Worm (Caenorhabditis elegans) whole organism, L3 larva: ENCODE results near the gene cept-2.

Experiments
- ceh-9 ChIP-seq: sonication (generic microtip); optimal IDR thresholded peaks from 2 replicates; lab custom pipeline; 2018; ENCODE audit warnings: missing biosample characterization, missing genetic modification characterization
- lin-15B ChIP-seq: fragments of 150-350 bp; optimal IDR thresholded peaks from 2 replicates; lab custom pipeline; 2014; ENCODE audit warnings: missing biosample characterization, missing genetic modification characterization
- lin-39 ChIP-seq: fragments of 150-350 bp; optimal IDR thresholded peaks from 2 replicates; lab custom pipeline; 2018; ENCODE audit warnings: missing biosample characterization, missing genetic modification reagents, missing genetic modification characterization
- nfya-1 ChIP-seq: sonication (generic microtip); optimal IDR thresholded peaks from 2 replicates; lab custom pipeline; 2017; ENCODE audit warnings: missing genetic modification characterization, mild to moderate bottlenecking, missing compliant biosample characterization, antibody characterized with exemption, moderate library complexity; ENCODE audit not compliant: insufficient read depth
- nhr-237 ChIP-seq: fragments of 150-350 bp; optimal IDR thresholded peaks from 2 replicates; lab custom pipeline; 2014; ENCODE audit warnings: missing biosample characterization, missing genetic modification characterization
- nhr-76 ChIP-seq: fragments of 150-350 bp; sonication (generic microtip); optimal IDR thresholded peaks from 5 replicates; lab custom pipeline; 2014; ENCODE audit warnings: missing biosample characterization, missing genetic modification characterization
- sea-2 ChIP-seq: fragments of 150-350 bp; sonication (generic microtip); optimal IDR thresholded peaks from 4 replicates; lab custom pipeline; 2014; ENCODE audit warnings: missing biosample characterization, missing genetic modification reagents, missing genetic modification characterization
- unc-39 ChIP-seq: sonication (generic microtip); optimal IDR thresholded peaks from 4 replicates; lab custom pipeline; 2017; ENCODE audit warnings: missing biosample characterization, missing genetic modification characterization
- unc-62 ChIP-seq: fragments of 150-350 bp; sonication (generic microtip); optimal IDR thresholded peaks from 4 replicates; lab custom pipeline; 2014; ENCODE audit warnings: missing biosample characterization, missing genetic modification reagents, missing genetic modification characterization

DNA sequence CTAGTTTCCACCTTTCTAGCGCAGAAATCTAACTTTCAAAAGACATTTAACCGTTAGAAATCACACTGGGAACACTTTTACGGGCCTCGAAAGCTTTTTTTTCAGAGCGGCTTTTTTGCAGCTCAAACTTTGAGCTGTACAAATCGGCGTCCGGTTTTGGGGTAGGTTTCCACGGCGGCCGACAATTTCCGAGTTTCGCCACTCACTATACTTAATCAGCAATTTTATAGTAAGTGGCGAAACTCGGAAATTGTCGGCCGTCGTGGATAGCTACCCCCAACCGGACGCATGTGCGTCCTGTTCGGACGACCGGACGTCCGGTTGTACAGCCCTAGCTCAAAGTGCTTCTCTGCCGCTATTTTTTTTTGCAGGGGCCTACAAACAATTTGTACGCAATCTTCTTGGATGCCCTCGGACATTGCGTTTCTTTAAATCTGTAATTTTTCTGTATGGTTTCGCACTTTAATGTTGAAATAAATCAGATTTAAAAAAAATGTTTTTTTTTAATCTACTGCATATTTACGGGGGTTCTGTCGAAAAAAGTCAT, 48.6 kb downstream of the cept-2 start:
- TF ChIP-seq ceh-9 (tag; lab: Kevin White, UChicago) = no peak
- no peak for TF ChIP-seq lin-39 (tag; lab: Kevin White, UChicago)
- TF ChIP-seq unc-62 (GFP tag; lab: Kevin White, UChicago) = no peak
- no peak for TF ChIP-seq nhr-76 (tag; lab: Kevin White, UChicago)
- no peak for TF ChIP-seq nfya-1 (tag; lab: Kevin White, UChicago)
- no peak for TF ChIP-seq sea-2 (GFP tag; lab: Kevin White, UChicago)
- TF ChIP-seq lin-15B (tag; lab: Kevin White, UChicago) = no peak
- no peak for TF ChIP-seq unc-39 (tag; lab: Kevin White, UChicago)
- TF ChIP-seq nhr-237 = no peak
